Worm (Caenorhabditis elegans): Measurements from ENCODE around the gene srxa-6.

DNA sequence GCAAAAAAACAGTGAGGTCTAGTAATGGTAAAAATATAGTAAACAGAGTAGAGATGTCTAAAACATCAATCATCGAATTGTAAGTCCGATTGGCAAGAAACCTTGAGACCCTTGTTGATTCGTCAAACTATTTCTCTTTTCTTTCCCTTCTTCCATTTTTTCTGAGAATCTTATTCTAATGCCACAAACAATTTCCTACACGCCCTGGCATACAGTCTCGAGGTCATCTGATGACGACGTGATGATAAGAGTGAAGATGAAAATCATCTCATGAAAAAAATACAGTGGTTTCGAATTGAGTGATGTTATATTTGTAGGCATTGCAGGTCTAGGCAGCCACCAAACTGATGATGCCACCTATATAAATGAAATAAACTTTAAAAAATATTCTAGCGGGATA, 41.9 kb upstream of the srxa-6 start:
- no peak for TF ChIP-seq lin-39 (tag; optimal IDR thresholded peaks at IDR 0.05)
- peak; percentile 79 for TF ChIP-seq nhr-25 (tag; optimal IDR thresholded peaks at IDR 0.05)
- TF ChIP-seq lin-13 (GFP tag; optimal IDR thresholded peaks at IDR 0.05): no peak
- no peak for TF ChIP-seq peb-1 (tag; optimal IDR thresholded peaks at IDR 0.05)
- TF ChIP-seq elt-1 (tag; optimal IDR thresholded peaks at IDR 0.05): no peak
- TF ChIP-seq ceh-82 (tag; optimal IDR thresholded peaks at IDR 0.05): no peak
- TF ChIP-seq egl-27 (tag; optimal IDR thresholded peaks at IDR 0.05): no peak
